Worm (Caenorhabditis elegans) whole organism, L3 larva: ENCODE results near the gene C35C5.10.

ENCODE experiments used
- R02D3.7 ChIP-seq: fragments of 150-350 bp; optimal IDR thresholded peaks from 2 replicates; lab custom pipeline; 2014; ENCODE audit warnings: missing biosample characterization, missing genetic modification characterization
- ZK546.5 ChIP-seq: sonication (generic microtip); optimal IDR thresholded peaks from 2 replicates; lab custom pipeline; 2017; ENCODE audit warnings: missing biosample characterization, missing genetic modification characterization
- aly-2 ChIP-seq: fragments of 150-350 bp; optimal IDR thresholded peaks from 2 replicates; lab custom pipeline; 2014; ENCODE audit warnings: missing biosample characterization, missing genetic modification characterization
- ama-1 ChIP-seq: fragments of 150-350 bp; optimal IDR thresholded peaks from 2 replicates; lab custom pipeline; 2018
- ceh-16 ChIP-seq: sonication (generic microtip); optimal IDR thresholded peaks from 2 replicates; lab custom pipeline; 2017; ENCODE audit warnings: missing biosample characterization, missing genetic modification characterization
- ceh-28 ChIP-seq: fragments of 150-350 bp; optimal IDR thresholded peaks from 2 replicates; lab custom pipeline; 2014; ENCODE audit warnings: missing biosample characterization, missing genetic modification reagents, missing genetic modification characterization
- ceh-82 ChIP-seq: fragments of 150-350 bp; optimal IDR thresholded peaks from 2 replicates; lab custom pipeline; 2014; ENCODE audit warnings: missing biosample characterization, missing genetic modification characterization
- ceh-9 ChIP-seq: sonication (generic microtip); optimal IDR thresholded peaks from 2 replicates; lab custom pipeline; 2018; ENCODE audit warnings: missing biosample characterization, missing genetic modification characterization
- daf-12 ChIP-seq: fragments of 150-350 bp; optimal IDR thresholded peaks from 2 replicates; lab custom pipeline; 2014; ENCODE audit warnings: missing biosample characterization, missing genetic modification reagents, missing genetic modification characterization
- egl-27 ChIP-seq: sonication (generic microtip); optimal IDR thresholded peaks from 4 replicates; lab custom pipeline; 2017; ENCODE audit warnings: missing biosample characterization, missing genetic modification reagents, missing genetic modification characterization
- egl-5 ChIP-seq: fragments of 150-350 bp; optimal IDR thresholded peaks from 2 replicates; lab custom pipeline; 2017; ENCODE audit warnings: missing biosample characterization, missing genetic modification reagents, missing genetic modification characterization, inconsistent platforms
- elt-1 ChIP-seq: fragments of 150-350 bp; optimal IDR thresholded peaks from 2 replicates; lab custom pipeline; 2014; ENCODE audit warnings: missing biosample characterization, missing genetic modification characterization
- elt-2 ChIP-seq: sonication (generic microtip); optimal IDR thresholded peaks from 2 replicates; lab custom pipeline; 2016; ENCODE audit warnings: missing genetic modification reagents, mild to moderate bottlenecking, missing genetic modification characterization, missing compliant biosample characterization
- elt-3 ChIP-seq, 3 experiments: fragments of 150-350 bp in 1 of 3; sonication (generic microtip) in 2 of 3; optimal IDR thresholded peaks; 2 replicates in 2 of 3; 4 replicates in 1 of 3; lab custom pipeline; 2014 to 2017; ENCODE audit warnings: missing biosample characterization in 3 of 3, missing genetic modification characterization in 3 of 3
- eor-1 ChIP-seq, 2 experiments: fragments of 150-350 bp; optimal IDR thresholded peaks; 2 replicates each; lab custom pipeline; 2014 to 2018; ENCODE audit warnings: missing biosample characterization in 2 of 2, missing genetic modification characterization in 2 of 2
- fkh-10 ChIP-seq: sonication (generic microtip); optimal IDR thresholded peaks from 2 replicates; lab custom pipeline; 2017; ENCODE audit warnings: missing biosample characterization, missing genetic modification reagents, missing genetic modification characterization
- fkh-2 ChIP-seq: fragments of 150-350 bp; optimal IDR thresholded peaks from 2 replicates; lab custom pipeline; 2014; ENCODE audit warnings: missing biosample characterization, missing genetic modification reagents, missing genetic modification characterization
- fos-1 ChIP-seq: fragments of 150-350 bp; optimal IDR thresholded peaks from 2 replicates; lab custom pipeline; 2014; ENCODE audit warnings: missing biosample characterization, missing genetic modification characterization
- hmg-11 ChIP-seq: sonication (generic microtip); optimal IDR thresholded peaks from 2 replicates; lab custom pipeline; 2016; ENCODE audit warnings: missing genetic modification characterization, missing compliant biosample characterization
- jun-1 ChIP-seq: fragments of 150-350 bp; optimal IDR thresholded peaks from 2 replicates; lab custom pipeline; 2014; ENCODE audit warnings: missing biosample characterization, missing genetic modification reagents, missing genetic modification characterization
- lin-15B ChIP-seq: fragments of 150-350 bp; optimal IDR thresholded peaks from 2 replicates; lab custom pipeline; 2014; ENCODE audit warnings: missing biosample characterization, missing genetic modification characterization
- lin-39 ChIP-seq: fragments of 150-350 bp; optimal IDR thresholded peaks from 2 replicates; lab custom pipeline; 2018; ENCODE audit warnings: missing biosample characterization, missing genetic modification reagents, missing genetic modification characterization
- lsy-12 ChIP-seq: sonication (generic microtip); optimal IDR thresholded peaks from 2 replicates; lab custom pipeline; 2016; ENCODE audit warnings: mild to moderate bottlenecking, missing genetic modification characterization, missing compliant biosample characterization
- mdl-1 ChIP-seq: fragments of 150-350 bp; optimal IDR thresholded peaks from 2 replicates; lab custom pipeline; 2014; ENCODE audit warnings: missing biosample characterization, missing genetic modification characterization
- mml-1 ChIP-seq: fragments of 150-350 bp; sonication (generic microtip); optimal IDR thresholded peaks from 3 replicates; lab custom pipeline; 2014; ENCODE audit warnings: missing biosample characterization, missing genetic modification characterization
- nfya-1 ChIP-seq: sonication (generic microtip); optimal IDR thresholded peaks from 2 replicates; lab custom pipeline; 2017; ENCODE audit warnings: missing genetic modification characterization, mild to moderate bottlenecking, missing compliant biosample characterization, antibody characterized with exemption, moderate library complexity; ENCODE audit not compliant: insufficient read depth
- nhr-11 ChIP-seq: fragments of 150-350 bp; optimal IDR thresholded peaks from 2 replicates; lab custom pipeline; 2014; ENCODE audit warnings: missing biosample characterization, missing genetic modification characterization
- nhr-12 ChIP-seq: fragments of 150-350 bp; optimal IDR thresholded peaks from 2 replicates; lab custom pipeline; 2014; ENCODE audit warnings: missing biosample characterization, missing genetic modification characterization
- nhr-23 ChIP-seq: fragments of 150-350 bp; optimal IDR thresholded peaks from 2 replicates; lab custom pipeline; 2014; ENCODE audit warnings: missing biosample characterization, missing genetic modification reagents, missing genetic modification characterization
- nhr-237 ChIP-seq: fragments of 150-350 bp; optimal IDR thresholded peaks from 2 replicates; lab custom pipeline; 2014; ENCODE audit warnings: missing biosample characterization, missing genetic modification characterization
- nhr-25 ChIP-seq: sonication (generic microtip); optimal IDR thresholded peaks from 2 replicates; lab custom pipeline; 2017; ENCODE audit warnings: missing biosample characterization, missing genetic modification characterization
- nhr-28 ChIP-seq: fragments of 150-350 bp; optimal IDR thresholded peaks from 2 replicates; lab custom pipeline; 2014; ENCODE audit warnings: missing biosample characterization, missing genetic modification characterization
- nhr-43 ChIP-seq: sonication (generic microtip); optimal IDR thresholded peaks from 2 replicates; lab custom pipeline; 2016; ENCODE audit warnings: mild to moderate bottlenecking, missing genetic modification characterization, missing compliant biosample characterization; ENCODE audit not compliant: poor library complexity, severe bottlenecking
- nhr-67 ChIP-seq: fragments of 150-350 bp; optimal IDR thresholded peaks from 2 replicates; lab custom pipeline; 2014; ENCODE audit warnings: missing biosample characterization, missing genetic modification characterization
- nhr-76 ChIP-seq: fragments of 150-350 bp; sonication (generic microtip); optimal IDR thresholded peaks from 5 replicates; lab custom pipeline; 2014; ENCODE audit warnings: missing biosample characterization, missing genetic modification characterization
- nhr-77 ChIP-seq: fragments of 150-350 bp; optimal IDR thresholded peaks from 2 replicates; lab custom pipeline; 2014; ENCODE audit warnings: missing biosample characterization, missing genetic modification characterization
- pha-4 ChIP-seq: fragments of 150-350 bp; optimal IDR thresholded peaks from 2 replicates; lab custom pipeline; 2014; ENCODE audit warnings: missing biosample characterization, missing genetic modification reagents, missing genetic modification characterization
- pqm-1 ChIP-seq: fragments of 150-350 bp; optimal IDR thresholded peaks from 2 replicates; lab custom pipeline; 2017; ENCODE audit warnings: missing biosample characterization, missing genetic modification characterization, inconsistent platforms
- sea-2 ChIP-seq: fragments of 150-350 bp; sonication (generic microtip); optimal IDR thresholded peaks from 4 replicates; lab custom pipeline; 2014; ENCODE audit warnings: missing biosample characterization, missing genetic modification reagents, missing genetic modification characterization
- skn-1 ChIP-seq: fragments of 150-350 bp; optimal IDR thresholded peaks from 2 replicates; lab custom pipeline; 2014; ENCODE audit warnings: missing biosample characterization, missing genetic modification characterization
- snpc-4 ChIP-seq: fragments of 150-350 bp; optimal IDR thresholded peaks from 2 replicates; lab custom pipeline; 2014; ENCODE audit warnings: missing biosample characterization, missing genetic modification characterization
- tbx-2 ChIP-seq: sonication (generic microtip); optimal IDR thresholded peaks from 2 replicates; lab custom pipeline; 2016; ENCODE audit warnings: mild to moderate bottlenecking, missing genetic modification characterization, missing compliant biosample characterization
- unc-39 ChIP-seq: sonication (generic microtip); optimal IDR thresholded peaks from 4 replicates; lab custom pipeline; 2017; ENCODE audit warnings: missing biosample characterization, missing genetic modification characterization
- unc-62 ChIP-seq: fragments of 150-350 bp; sonication (generic microtip); optimal IDR thresholded peaks from 4 replicates; lab custom pipeline; 2014; ENCODE audit warnings: missing biosample characterization, missing genetic modification reagents, missing genetic modification characterization
- zag-1 ChIP-seq: fragments of 150-350 bp; optimal IDR thresholded peaks from 2 replicates; lab custom pipeline; 2014; ENCODE audit warnings: missing biosample characterization, missing genetic modification characterization
- ztf-11 ChIP-seq: fragments of 150-350 bp; optimal IDR thresholded peaks from 2 replicates; lab custom pipeline; 2014; ENCODE audit warnings: missing biosample characterization, missing genetic modification characterization
- ztf-4 ChIP-seq: fragments of 150-350 bp; optimal IDR thresholded peaks from 2 replicates; lab custom pipeline; 2014; ENCODE audit warnings: missing biosample characterization, missing genetic modification characterization

The C35C5.10 gene

DNA sequence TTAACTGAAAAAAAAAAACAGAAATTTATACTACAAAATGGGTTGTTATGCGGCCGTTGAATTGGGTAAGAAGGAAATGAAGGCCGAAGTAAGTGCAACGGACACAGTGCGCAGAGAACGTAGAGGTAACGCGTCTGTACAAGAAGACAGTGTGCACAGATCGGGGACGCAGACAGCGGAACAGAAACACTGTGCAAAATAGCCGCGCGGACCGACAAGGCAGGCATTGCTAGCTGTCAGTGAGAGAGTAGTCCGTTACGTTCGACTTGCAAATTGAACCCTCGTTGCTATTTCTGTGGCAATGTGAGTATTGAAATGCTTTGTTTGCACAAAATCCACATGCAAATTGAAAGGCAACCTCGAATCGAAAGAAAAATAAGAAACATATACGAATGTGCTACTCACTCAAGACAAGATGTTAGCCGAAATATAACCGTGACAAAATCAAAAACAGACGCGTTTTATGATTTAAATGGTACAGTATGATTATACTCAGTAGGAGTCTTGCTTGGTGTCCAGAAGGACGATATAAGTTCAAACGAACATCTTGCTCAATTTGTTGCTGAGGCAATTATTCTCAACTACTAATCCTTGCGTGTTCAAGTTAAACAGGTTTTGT is 44.6 kb downstream of the C35C5.10 start:
- TF ChIP-seq ceh-82 (tag; lab: Kevin White, UChicago) = no peak
- peak; percentile 38 for TF ChIP-seq hmg-11

DNA sequence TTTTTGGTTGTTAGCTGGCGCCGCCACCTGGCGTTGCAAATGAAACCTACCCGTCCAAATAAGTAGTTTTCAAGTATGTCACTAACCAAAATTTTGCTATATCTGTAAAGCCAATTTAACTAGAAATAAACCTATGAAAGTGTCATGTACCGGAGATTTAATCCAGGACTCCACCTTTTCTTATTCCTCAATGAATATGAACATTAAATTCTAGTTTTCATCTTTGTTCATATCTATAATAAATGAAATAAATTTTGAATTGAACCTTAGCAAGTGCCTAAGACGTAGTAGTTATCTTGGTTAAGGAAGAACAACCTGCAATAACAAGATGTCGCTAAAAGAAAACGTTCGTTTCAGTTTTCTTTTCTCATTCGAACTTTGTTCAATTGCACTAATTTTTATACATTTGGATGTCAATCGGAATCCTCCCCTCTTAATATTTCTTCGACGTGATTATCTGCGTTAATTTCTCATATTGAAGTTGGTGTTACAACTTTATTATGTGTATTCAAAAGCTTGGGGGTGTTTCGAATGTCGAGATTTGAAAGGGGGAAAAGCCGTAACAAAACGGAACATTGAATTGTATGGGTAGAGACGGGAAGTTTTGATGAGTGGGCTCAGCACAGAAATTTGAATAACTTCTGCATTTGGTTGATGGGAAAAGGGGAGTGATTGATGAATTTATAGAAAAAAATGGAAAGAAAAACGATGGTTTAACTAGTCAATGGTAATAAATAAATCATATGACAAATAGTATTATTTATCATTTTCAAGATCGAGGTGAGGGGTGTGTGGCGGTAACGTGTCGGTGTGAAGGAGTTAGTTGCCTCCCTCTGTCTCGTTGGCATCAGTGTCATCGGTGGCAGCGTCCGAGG is 47.4 kb downstream of the C35C5.10 start:
- TF ChIP-seq ama-1 (lab: Kevin White, UChicago) = peak; percentile 92
- no peak for TF ChIP-seq ceh-9
- TF ChIP-seq lin-39 (tag; lab: Kevin White, UChicago) = no peak
- TF ChIP-seq lsy-12 (tag; lab: Kevin White, UChicago) = peak; percentile 67
- TF ChIP-seq fos-1 (tag; lab: Kevin White, UChicago) = peak; percentile 13
- no peak for TF ChIP-seq fkh-2 (tag; lab: Kevin White, UChicago)
- peak; percentile 67 for TF ChIP-seq nhr-77
- no peak for TF ChIP-seq ZK546.5
- no peak for TF ChIP-seq daf-12
- no peak for TF ChIP-seq elt-1 (tag; lab: Kevin White, UChicago)
- TF ChIP-seq ztf-11 = no peak
- TF ChIP-seq ceh-82 (tag; lab: Kevin White, UChicago) = peak; percentile 28
- peak; percentile 69 for TF ChIP-seq ceh-28
- peak; percentile 10 for TF ChIP-seq skn-1 (tag; lab: Kevin White, UChicago)
- no peak for TF ChIP-seq unc-39 (tag; lab: Kevin White, UChicago)
- no peak for TF ChIP-seq sea-2 (GFP tag; lab: Kevin White, UChicago)
- TF ChIP-seq hmg-11 = no peak
- no peak for TF ChIP-seq nhr-67
- TF ChIP-seq lin-15B (tag; lab: Kevin White, UChicago) = no peak
- no peak for TF ChIP-seq ceh-16 (tag; lab: Kevin White, UChicago)
- no peak for TF ChIP-seq nhr-237 (tag; lab: Kevin White, UChicago)
- no peak for TF ChIP-seq snpc-4
- TF ChIP-seq R02D3.7 (tag; lab: Kevin White, UChicago) = peak; percentile 23
- TF ChIP-seq tbx-2 (tag; lab: Kevin White, UChicago) = peak; percentile 55
- no peak for TF ChIP-seq nhr-76 (tag; lab: Kevin White, UChicago)
- no peak for TF ChIP-seq nfya-1
- TF ChIP-seq nhr-25 (tag; lab: Kevin White, UChicago) = peak; percentile 63
- no peak for TF ChIP-seq eor-1 (tag; optimal IDR thresholded peaks at IDR 0.05; lab: Kevin White, UChicago)
- no peak for TF ChIP-seq egl-27 (tag; lab: Kevin White, UChicago)
- TF ChIP-seq nhr-23 (tag; lab: Kevin White, UChicago) = peak; percentile 48
- TF ChIP-seq nhr-12 (tag; lab: Kevin White, UChicago) = no peak
- no peak for TF ChIP-seq zag-1 (tag; lab: Kevin White, UChicago)
- no peak for TF ChIP-seq nhr-11 (tag; lab: Kevin White, UChicago)
- TF ChIP-seq mdl-1 (tag; lab: Kevin White, UChicago) = no peak
- TF ChIP-seq nhr-28 = no peak
- peak; percentile 65 for TF ChIP-seq nhr-43 (tag; lab: Kevin White, UChicago)
- TF ChIP-seq elt-3 (tag; optimal IDR thresholded peaks at IDR 0.05; lab: Kevin White, UChicago) = no peak
- peak; percentile 67 for TF ChIP-seq jun-1
- TF ChIP-seq aly-2 (tag; lab: Kevin White, UChicago) = peak; percentile 65
- no peak for TF ChIP-seq mml-1 (tag; lab: Kevin White, UChicago)
- peak; percentile 5 for TF ChIP-seq pha-4
- TF ChIP-seq egl-5 (tag; lab: Kevin White, UChicago) = no peak
- no peak for TF ChIP-seq fkh-10 (GFP tag; lab: Kevin White, UChicago)
- peak; percentile 45 for TF ChIP-seq ztf-4 (tag; lab: Kevin White, UChicago)
- TF ChIP-seq pqm-1 (tag; lab: Kevin White, UChicago) = no peak
- no peak for TF ChIP-seq unc-62
- peak; percentile 45 for TF ChIP-seq elt-2
